Fruit fly (Drosophila melanogaster): ENCODE data around the gene SPE.

SPE gene

DNA sequence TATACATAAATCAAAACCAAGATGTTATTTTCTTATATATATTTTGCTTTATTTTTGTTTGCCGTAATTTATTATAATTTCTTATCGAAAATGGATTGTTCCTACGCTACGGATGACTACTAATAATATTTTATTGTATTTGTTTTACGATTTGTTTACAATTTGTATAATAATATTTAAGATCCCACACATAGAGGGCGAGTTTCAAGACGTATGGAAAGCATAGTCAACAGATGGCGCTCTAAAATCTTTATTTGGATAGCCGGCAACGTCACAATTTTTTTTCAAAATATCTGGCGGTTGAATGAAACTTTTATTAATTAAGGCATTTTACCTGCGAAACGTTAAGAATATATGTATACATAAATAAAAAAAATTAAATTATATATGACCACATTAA lies 35.9 kb downstream of the SPE start (continued):
- peak; percentile 34 for TF ChIP-seq CG7987 (GFP tag; optimal IDR thresholded peaks at IDR 0.05)
- no peak for TF ChIP-seq CG9727 (GFP tag; optimal IDR thresholded peaks at IDR 0.05)
- TF ChIP-seq fru (optimal IDR thresholded peaks at IDR 0.05) = no peak
- TF ChIP-seq CG13775 (GFP tag; optimal IDR thresholded peaks at IDR 0.05) = peak; percentile 3
- TF ChIP-seq nerfin-1 (tag; optimal IDR thresholded peaks at IDR 0.05) = no peak
- no peak for TF ChIP-seq amos (GFP tag; IDR thresholded peaks at IDR 0.05; ENCODE audit: partially characterized antibody)
- no peak for TF ChIP-seq Antp (GFP tag; optimal IDR thresholded peaks at IDR 0.05)
- TF ChIP-seq grau (tag; optimal IDR thresholded peaks at IDR 0.05) = peak; percentile 56
- TF ChIP-seq CG9215 (GFP tag; IDR thresholded peaks at IDR 0.05) = no peak
- TF ChIP-seq rib (GFP tag; IDR thresholded peaks at IDR 0.05) = no peak
- peak; percentile 36 for TF ChIP-seq CG5245 (GFP tag; optimal IDR thresholded peaks at IDR 0.05)
- no peak for TF ChIP-seq CG9609 (GFP tag; optimal IDR thresholded peaks at IDR 0.05)
- peak; percentile 10 for TF ChIP-seq lab (GFP tag; optimal IDR thresholded peaks at IDR 0.05)
- no peak for TF ChIP-seq Elba2 (GFP tag; optimal IDR thresholded peaks at IDR 0.05)
- TF ChIP-seq az2 (GFP tag; optimal IDR thresholded peaks at IDR 0.05) = peak; percentile 18
- TF ChIP-seq Mes4 (GFP tag; optimal IDR thresholded peaks at IDR 0.05) = no peak
- no peak for TF ChIP-seq Lpt (GFP tag; optimal IDR thresholded peaks at IDR 0.05)
- TF ChIP-seq CG10267 (tag; optimal IDR thresholded peaks at IDR 0.05) = peak; percentile 42
- TF ChIP-seq Rx (GFP tag; IDR thresholded peaks at IDR 0.05) = no peak
- no peak for TF ChIP-seq CG16863 (GFP tag; optimal IDR thresholded peaks at IDR 0.05)
- TF ChIP-seq usp (GFP tag; optimal IDR thresholded peaks at IDR 0.05) = no peak
- TF ChIP-seq E2f2 (GFP tag; IDR thresholded peaks at IDR 0.05) = peak; percentile 90
- TF ChIP-seq CG16813 (GFP tag; IDR thresholded peaks at IDR 0.05; ENCODE audit: partially characterized antibody) = no peak
- TF ChIP-seq pho (GFP tag; optimal IDR thresholded peaks at IDR 0.05) = no peak
- TF ChIP-seq Optix (GFP tag; IDR thresholded peaks at IDR 0.05) = no peak
- TF ChIP-seq CG30403 (GFP tag; optimal IDR thresholded peaks at IDR 0.05) = peak; percentile 42
- TF ChIP-seq en (GFP tag; optimal IDR thresholded peaks at IDR 0.05) = no peak
- no peak for TF ChIP-seq zen2 (GFP tag; IDR thresholded peaks at IDR 0.05; ENCODE audit: partially characterized antibody)

DNA sequence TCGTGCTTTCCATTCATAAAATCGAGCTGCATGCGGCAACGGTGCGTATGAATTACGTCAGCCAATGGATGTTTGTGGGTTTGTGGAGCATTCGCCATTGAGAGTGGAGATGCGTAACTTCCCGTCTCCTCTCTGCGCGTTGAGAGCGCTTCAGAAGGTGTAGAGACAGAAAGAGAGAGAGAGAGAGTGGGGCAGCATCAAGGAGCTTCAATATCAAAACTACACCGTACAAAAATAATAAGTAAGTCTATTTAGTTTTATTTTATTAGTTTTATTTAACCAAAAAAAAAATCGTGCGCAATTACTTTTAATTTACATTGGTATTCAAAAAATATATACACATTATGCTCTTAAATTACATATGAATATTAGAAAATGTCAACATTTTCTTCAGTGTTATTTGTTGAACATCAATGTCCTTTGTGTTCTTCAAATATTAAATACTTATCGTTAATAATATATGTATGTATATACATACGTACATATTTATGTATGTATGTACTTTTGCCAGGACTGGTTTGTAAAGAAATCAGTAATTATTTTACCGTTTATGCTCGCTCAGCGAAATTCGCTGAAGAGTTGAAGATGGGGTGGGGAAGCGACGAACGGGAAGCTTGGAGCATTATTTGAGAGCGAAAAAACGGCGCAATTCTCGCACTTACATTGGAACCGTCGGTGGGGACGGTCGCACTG lies 36.8 kb downstream of the SPE start, which contains the start of gene CG10365:
TSS of gene CG10365 (plus strand) at position 652 of the 693 bp plus-strand sequence.
- TF ChIP-seq gsb-n (tag; optimal IDR thresholded peaks at IDR 0.05) (peak; percentile 79), CG42726 (GFP tag; IDR thresholded peaks at IDR 0.05; ENCODE audit: partially characterized antibody) (no peak), ATbp (GFP tag; optimal IDR thresholded peaks at IDR 0.05) (peak; percentile 46), CG14050 (GFP tag; IDR thresholded peaks at IDR 0.05) (peak; percentile 70; the same call in 2 of the 3 replicates), pan (optimal IDR thresholded peaks at IDR 0.05) (no peak), pan (GFP tag; optimal IDR thresholded peaks at IDR 0.05 in 1 of 2, IDR thresholded peaks at IDR 0.05 in 1 of 2) (peak in 1 of 2 experiments; percentile 93), corto (GFP tag; optimal IDR thresholded peaks at IDR 0.05) (peak; percentile 33), knrl (GFP tag; IDR thresholded peaks at IDR 0.05; ENCODE audit: partially characterized antibody) (no peak), Abd-B (GFP tag; optimal IDR thresholded peaks at IDR 0.05) (peak; percentile 43), chinmo (GFP tag; IDR thresholded peaks at IDR 0.05; ENCODE audit: partially characterized antibody) (peak; percentile 89; the same call in 3 of the 4 replicates), CG11696 (GFP tag; IDR thresholded peaks at IDR 0.05) (peak; percentile 70), CG1233 (GFP tag; optimal IDR thresholded peaks at IDR 0.05) (peak; percentile 75), Aef1 (GFP tag; IDR thresholded peaks at IDR 0.05) (peak; percentile 78), NfI (GFP tag; optimal IDR thresholded peaks at IDR 0.05) (peak; percentile 52), salm (tag; optimal IDR thresholded peaks at IDR 0.05) (peak; percentile 83), Drgx (GFP tag; IDR thresholded peaks at IDR 0.05) (peak; percentile 85), Doc3 (GFP tag; IDR thresholded peaks at IDR 0.05; ENCODE audit: partially characterized antibody) (no peak), Dbx (GFP tag; IDR thresholded peaks at IDR 0.05) (peak; percentile 85), nerfin-1 (tag; optimal IDR thresholded peaks at IDR 0.05) (peak; percentile 80), nau (GFP tag; optimal IDR thresholded peaks at IDR 0.05) (peak; percentile 83), Ada2b (GFP tag; IDR thresholded peaks at IDR 0.05) (peak; percentile 88), Hr51 (GFP tag; optimal IDR thresholded peaks at IDR 0.05) (peak in 1 of 2 experiments; percentile 97), CG3847 (GFP tag; IDR thresholded peaks at IDR 0.05) (peak; percentile 81), CG7556 (GFP tag; optimal IDR thresholded peaks at IDR 0.05) (peak; percentile 96)
